Worm (Caenorhabditis elegans) whole organism, mixed stage, embryonic: ENCODE results near the gene kin-24.
A peak's percentile ranks its signal among the peaks of the same experiment; 100 is the strongest.

Experiments
- M03D4.4 ChIP-seq: sonication (generic microtip); optimal IDR thresholded peaks from 2 replicates; lab custom pipeline; 2017; ENCODE audit warnings: mild to moderate bottlenecking, missing genetic modification characterization, missing compliant biosample characterization
- bed-3 ChIP-seq: fragments of 200-800 bp; sonication (Bioruptor generic); optimal IDR thresholded peaks from 3 replicates; lab custom pipeline; 2018; ENCODE audit warnings: mild to moderate bottlenecking, missing genetic modification characterization, moderate library complexity, missing compliant biosample characterization
- blmp-1 ChIP-seq: fragments of 150-350 bp; optimal IDR thresholded peaks from 2 replicates; lab custom pipeline; 2014; ENCODE audit warnings: missing biosample characterization, missing genetic modification characterization
- ceh-39 ChIP-seq: fragments of 150-350 bp; optimal IDR thresholded peaks from 2 replicates; lab custom pipeline; 2014; ENCODE audit warnings: missing biosample characterization, missing genetic modification characterization
- ceh-43 ChIP-seq: fragments of 200-800 bp; sonication (Bioruptor generic); optimal IDR thresholded peaks from 2 replicates; lab custom pipeline; 2018; ENCODE audit warnings: mild to moderate bottlenecking, missing genetic modification characterization, moderate library complexity, missing compliant biosample characterization
- ceh-83 ChIP-seq: fragments of 200-800 bp; sonication (Bioruptor generic); optimal IDR thresholded peaks from 2 replicates; lab custom pipeline; 2018; ENCODE audit warnings: mild to moderate bottlenecking, missing genetic modification characterization, missing compliant biosample characterization
- ces-1 ChIP-seq: fragments of 150-350 bp; optimal IDR thresholded peaks from 2 replicates; lab custom pipeline; 2014; ENCODE audit warnings: missing biosample characterization, missing genetic modification reagents, missing genetic modification characterization
- cnd-1 ChIP-seq: fragments of 200-800 bp; sonication (Bioruptor generic); optimal IDR thresholded peaks from 2 replicates; lab custom pipeline; 2018; ENCODE audit warnings: mild to moderate bottlenecking, missing genetic modification characterization, missing compliant biosample characterization
- drap-1 ChIP-seq: fragments of 200-800 bp; sonication (Bioruptor generic); optimal IDR thresholded peaks from 3 replicates; lab custom pipeline; 2018; ENCODE audit warnings: mild to moderate bottlenecking, missing genetic modification characterization, missing compliant biosample characterization
- elt-1 ChIP-seq: sonication (generic microtip); optimal IDR thresholded peaks from 2 replicates; lab custom pipeline; 2017; ENCODE audit warnings: missing genetic modification characterization, mild to moderate bottlenecking, missing compliant biosample characterization, antibody characterized with exemption, moderate library complexity, borderline replicate concordance; ENCODE audit not compliant: insufficient read depth
- elt-3 ChIP-seq: fragments of 150-350 bp; optimal IDR thresholded peaks from 2 replicates; lab custom pipeline; 2014; ENCODE audit warnings: missing biosample characterization, missing genetic modification characterization
- flh-1 ChIP-seq: fragments of 200-800 bp; sonication (Bioruptor generic); optimal IDR thresholded peaks from 2 replicates; lab custom pipeline; 2018; ENCODE audit warnings: mild to moderate bottlenecking, missing genetic modification characterization, moderate library complexity, missing compliant biosample characterization
- ham-2 ChIP-seq: fragments of 200-800 bp; sonication (Bioruptor generic); optimal IDR thresholded peaks from 2 replicates; lab custom pipeline; 2018; ENCODE audit warnings: mild to moderate bottlenecking, missing genetic modification characterization, missing compliant biosample characterization
- lin-13 ChIP-seq: fragments of 150-350 bp; optimal IDR thresholded peaks from 2 replicates; lab custom pipeline; 2014; ENCODE audit warnings: missing biosample characterization, missing genetic modification characterization
- lin-32 ChIP-seq: fragments of 200-800 bp; sonication (Bioruptor generic); optimal IDR thresholded peaks from 2 replicates; lab custom pipeline; 2018; ENCODE audit warnings: mild to moderate bottlenecking, missing genetic modification characterization, missing compliant biosample characterization
- lsy-2 ChIP-seq: fragments of 150-350 bp; optimal IDR thresholded peaks from 2 replicates; lab custom pipeline; 2014; ENCODE audit warnings: missing biosample characterization, missing genetic modification characterization
- mab-5 ChIP-seq: fragments of 150-350 bp; optimal IDR thresholded peaks from 2 replicates; lab custom pipeline; 2014; ENCODE audit warnings: missing biosample characterization, missing genetic modification characterization
- mep-1 ChIP-seq: fragments of 150-350 bp; optimal IDR thresholded peaks from 2 replicates; lab custom pipeline; 2017; ENCODE audit warnings: missing biosample characterization, missing genetic modification reagents, missing genetic modification characterization, inconsistent platforms
- mls-2 ChIP-seq: sonication (generic microtip); optimal IDR thresholded peaks from 2 replicates; lab custom pipeline; 2016; ENCODE audit warnings: mild to moderate bottlenecking, missing genetic modification characterization, moderate library complexity, missing compliant biosample characterization
- nhr-2 ChIP-seq: fragments of 150-350 bp; optimal IDR thresholded peaks from 2 replicates; lab custom pipeline; 2014; ENCODE audit warnings: missing biosample characterization, missing genetic modification characterization
- nhr-237 ChIP-seq: fragments of 150-350 bp; optimal IDR thresholded peaks from 2 replicates; lab custom pipeline; 2014; ENCODE audit warnings: missing biosample characterization, missing genetic modification characterization
- nhr-28 ChIP-seq: fragments of 150-350 bp; optimal IDR thresholded peaks from 2 replicates; lab custom pipeline; 2014; ENCODE audit warnings: missing biosample characterization, missing genetic modification characterization
- nhr-76 ChIP-seq: sonication (generic microtip); optimal IDR thresholded peaks from 2 replicates; lab custom pipeline; 2017; ENCODE audit warnings: missing biosample characterization, missing genetic modification characterization
- pha-4 ChIP-seq: fragments of 150-350 bp; optimal IDR thresholded peaks from 2 replicates; lab custom pipeline; 2018; ENCODE audit warnings: missing biosample characterization, missing genetic modification reagents, missing genetic modification characterization
- sem-2 ChIP-seq: fragments of 200-800 bp; sonication (Bioruptor generic); optimal IDR thresholded peaks from 2 replicates; lab custom pipeline; 2018; ENCODE audit warnings: mild to moderate bottlenecking, missing genetic modification characterization, missing compliant biosample characterization
- snpc-4 ChIP-seq: fragments of 150-350 bp; optimal IDR thresholded peaks from 2 replicates; lab custom pipeline; 2014; ENCODE audit warnings: missing biosample characterization, missing genetic modification characterization
- tbx-8 ChIP-seq: fragments of 200-800 bp; sonication (Bioruptor generic); optimal IDR thresholded peaks from 2 replicates; lab custom pipeline; 2018; ENCODE audit warnings: mild to moderate bottlenecking, missing genetic modification characterization, moderate library complexity, missing compliant biosample characterization
- unc-120 ChIP-seq: sonication (generic microtip); optimal IDR thresholded peaks from 2 replicates; lab custom pipeline; 2017; ENCODE audit warnings: missing genetic modification characterization, missing compliant biosample characterization; ENCODE audit not compliant: poor library complexity, severe bottlenecking
- unc-39 ChIP-seq: fragments of 150-350 bp; optimal IDR thresholded peaks from 2 replicates; lab custom pipeline; 2014; ENCODE audit warnings: missing biosample characterization, missing genetic modification characterization
- unc-62 ChIP-seq: fragments of 150-350 bp; optimal IDR thresholded peaks from 2 replicates; lab custom pipeline; 2014; ENCODE audit warnings: missing biosample characterization, missing genetic modification reagents, missing genetic modification characterization
- zip-8 ChIP-seq: fragments of 150-350 bp; optimal IDR thresholded peaks from 2 replicates; lab custom pipeline; 2014; ENCODE audit warnings: missing biosample characterization, missing genetic modification characterization
- ztf-11 ChIP-seq: fragments of 150-350 bp; optimal IDR thresholded peaks from 2 replicates; lab custom pipeline; 2014; ENCODE audit warnings: missing biosample characterization, missing genetic modification characterization

kin-24 gene

DNA sequence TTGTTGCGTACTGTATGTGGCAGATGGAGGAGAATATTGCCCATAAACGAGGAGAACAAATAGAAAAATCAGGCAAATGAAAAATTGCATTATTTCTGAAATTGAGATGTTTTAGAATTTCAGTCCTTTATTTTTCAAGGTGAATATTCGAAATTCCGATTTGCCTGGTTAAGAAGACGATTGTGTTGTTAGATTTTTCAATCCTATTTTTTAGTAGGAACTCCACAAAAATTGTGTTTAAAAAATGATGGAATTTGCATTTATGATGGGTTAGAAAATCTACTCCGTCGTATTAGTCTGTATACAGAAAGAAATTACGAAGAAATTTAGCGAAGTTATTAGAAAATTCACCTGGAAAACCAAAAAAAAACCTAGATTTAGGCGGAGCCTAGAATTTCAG lies 25.5 kb downstream of the kin-24 start, which contains the start of gene egl-20:
Gene egl-20 (minus strand): TSS at position 101 of the 400 bp plus-strand sequence.
- TF ChIP-seq lsy-2 (tag; lab: Kevin White, UChicago) (no peak), unc-62 (GFP tag; lab: Kevin White, UChicago) (no peak), mls-2 (no peak), elt-3 (tag; lab: Kevin White, UChicago) (no peak), ceh-39 (tag; lab: Kevin White, UChicago) (no peak), lin-13 (tag; lab: Kevin White, UChicago) (no peak), nhr-237 (tag; lab: Kevin White, UChicago) (no peak), ham-2 (GFP tag; lab: Kevin White, UChicago) (no peak), zip-8 (no peak), ces-1 (GFP tag; lab: Kevin White, UChicago) (no peak), elt-1 (tag; lab: Kevin White, UChicago) (no peak), sem-2 (GFP tag; lab: Kevin White, UChicago) (no peak), cnd-1 (no peak), pha-4 (no peak), ceh-83 (GFP tag; lab: Kevin White, UChicago) (no peak), unc-39 (tag; lab: Kevin White, UChicago) (no peak), nhr-2 (tag; lab: Kevin White, UChicago) (no peak), tbx-8 (GFP tag; lab: Kevin White, UChicago) (no peak), flh-1 (GFP tag; lab: Kevin White, UChicago) (no peak), nhr-76 (no peak)
- TF ChIP-seq, all 35 proteins: peak for 0

DNA sequence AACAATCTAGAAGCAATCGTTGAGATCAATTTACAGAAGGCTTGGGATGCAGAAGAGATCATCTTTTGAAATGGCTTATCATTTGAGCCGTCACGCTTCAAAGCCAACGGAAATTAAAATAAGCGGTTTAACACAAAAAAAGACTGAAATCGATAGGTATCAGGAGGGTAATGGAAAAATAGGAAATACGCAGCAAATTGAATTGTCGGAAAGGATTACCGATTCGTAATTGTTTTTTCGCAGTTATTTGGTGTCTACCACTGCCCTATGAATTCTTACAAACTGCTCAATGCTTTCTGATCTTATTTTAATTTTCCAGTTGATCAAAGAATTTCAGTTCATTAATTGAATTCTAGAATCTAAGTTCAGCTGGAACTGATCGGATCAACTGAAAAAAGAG lies 29.4 kb downstream of the kin-24 start:
- TF ChIP-seq ceh-39 (tag; lab: Kevin White, UChicago) = no peak
- TF ChIP-seq bed-3 (GFP tag; lab: Kevin White, UChicago) = no peak
- TF ChIP-seq tbx-8 (GFP tag; lab: Kevin White, UChicago) = no peak
- TF ChIP-seq drap-1 (GFP tag; lab: Kevin White, UChicago) = no peak
- TF ChIP-seq elt-3 (tag; lab: Kevin White, UChicago) = no peak
- no peak for TF ChIP-seq flh-1 (GFP tag; lab: Kevin White, UChicago)
- no peak for TF ChIP-seq ces-1 (GFP tag; lab: Kevin White, UChicago)
- no peak for TF ChIP-seq sem-2 (GFP tag; lab: Kevin White, UChicago)
- TF ChIP-seq lin-32 = no peak
- TF ChIP-seq nhr-28 (tag; lab: Kevin White, UChicago) = no peak
- no peak for TF ChIP-seq ztf-11 (tag; lab: Kevin White, UChicago)
- TF ChIP-seq M03D4.4 (tag; lab: Kevin White, UChicago) = no peak
- no peak for TF ChIP-seq lin-13 (tag; lab: Kevin White, UChicago)
- no peak for TF ChIP-seq unc-62 (GFP tag; lab: Kevin White, UChicago)
- no peak for TF ChIP-seq unc-39 (tag; lab: Kevin White, UChicago)
- TF ChIP-seq mab-5 = no peak
- TF ChIP-seq mep-1 (tag; lab: Kevin White, UChicago) = no peak
- TF ChIP-seq ceh-43 (GFP tag; lab: Kevin White, UChicago) = no peak
- no peak for TF ChIP-seq mls-2
- TF ChIP-seq ham-2 (GFP tag; lab: Kevin White, UChicago) = no peak

DNA sequence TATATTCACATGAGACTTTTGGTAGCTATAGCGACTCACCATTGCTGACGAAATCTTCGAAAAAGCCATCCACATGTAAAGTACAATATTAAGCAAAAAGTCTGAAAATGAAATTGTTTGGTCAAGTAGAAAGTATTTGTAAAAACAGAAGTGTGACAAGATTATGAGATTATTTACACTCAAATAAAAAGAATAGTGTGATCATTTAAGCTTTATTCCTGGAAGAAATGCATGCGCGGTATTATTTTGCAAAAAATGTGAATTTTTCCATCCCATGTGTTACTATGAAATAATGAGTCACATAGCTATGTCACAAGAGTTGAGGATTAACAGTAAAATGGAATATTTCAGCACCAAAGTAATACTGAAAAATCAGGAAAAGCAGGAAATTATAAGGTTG lies 30.3 kb downstream of the kin-24 start, which contains the start of gene dct-15:
Gene dct-15 (minus strand): TSS at position 101 of the 400 bp plus-strand sequence.
- TF ChIP-seq elt-3 (tag; lab: Kevin White, UChicago) (no peak), ceh-83 (GFP tag; lab: Kevin White, UChicago) (no peak), cnd-1 (no peak), blmp-1 (tag; lab: Kevin White, UChicago) (no peak), elt-1 (tag; lab: Kevin White, UChicago) (no peak), mls-2 (no peak), bed-3 (GFP tag; lab: Kevin White, UChicago) (no peak), lin-13 (tag; lab: Kevin White, UChicago) (no peak), nhr-76 (no peak), flh-1 (GFP tag; lab: Kevin White, UChicago) (no peak), pha-4 (no peak), nhr-28 (tag; lab: Kevin White, UChicago) (no peak), unc-120 (tag; lab: Kevin White, UChicago) (no peak), drap-1 (GFP tag; lab: Kevin White, UChicago) (no peak), ceh-39 (tag; lab: Kevin White, UChicago) (no peak), snpc-4 (tag; lab: Kevin White, UChicago) (no peak), unc-39 (tag; lab: Kevin White, UChicago) (no peak)
- TF ChIP-seq, all 35 proteins: peak for 0

DNA sequence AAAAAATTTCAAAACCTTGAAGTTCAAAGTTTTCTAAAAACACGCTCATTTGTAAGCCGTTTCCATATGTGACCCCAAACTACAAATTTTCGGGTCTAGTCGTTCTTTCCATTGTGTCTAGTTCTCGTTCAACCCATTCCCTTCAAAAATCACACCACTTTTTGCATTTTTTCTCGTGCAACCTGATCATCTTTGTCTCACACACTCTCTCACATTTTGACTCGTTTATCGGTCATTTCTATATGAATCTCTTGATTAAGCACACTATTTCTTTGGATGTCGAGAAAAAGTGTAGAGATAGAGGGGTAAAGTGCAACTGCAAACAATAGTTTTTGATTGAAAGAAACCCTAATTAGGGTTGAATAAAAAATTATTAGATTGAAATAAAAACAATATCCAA lies 37.3 kb downstream of the kin-24 start:
- no peak for TF ChIP-seq ham-2 (GFP tag; lab: Kevin White, UChicago)
- TF ChIP-seq ceh-39 (tag; lab: Kevin White, UChicago) = peak; percentile 53
- TF ChIP-seq unc-120 (tag; lab: Kevin White, UChicago) = peak; percentile 52
- TF ChIP-seq unc-39 (tag; lab: Kevin White, UChicago) = no peak
- TF ChIP-seq bed-3 (GFP tag; lab: Kevin White, UChicago) = no peak
- TF ChIP-seq flh-1 (GFP tag; lab: Kevin White, UChicago) = no peak
- no peak for TF ChIP-seq lin-13 (tag; lab: Kevin White, UChicago)
- TF ChIP-seq ces-1 (GFP tag; lab: Kevin White, UChicago) = peak; percentile 66
- TF ChIP-seq M03D4.4 (tag; lab: Kevin White, UChicago) = no peak
